Worm (Caenorhabditis elegans): ENCODE results near the gene F40H6.5.

ce11 chrIII:6002024-6002423 is 53.6 kb downstream of the F40H6.5 start:
- no peak for TF ChIP-seq F13C5.2 (tag; optimal IDR thresholded peaks at IDR 0.05)
- no peak for TF ChIP-seq ama-1 (optimal IDR thresholded peaks at IDR 0.05)
- TF ChIP-seq aly-1 (tag; optimal IDR thresholded peaks at IDR 0.05) = no peak
- no peak for TF ChIP-seq hnd-1 (tag; optimal IDR thresholded peaks at IDR 0.05)
- no peak for TF ChIP-seq sea-1 (GFP tag; conservative IDR thresholded peaks at IDR 0.05)
- TF ChIP-seq pes-1 (GFP tag; IDR thresholded peaks at IDR 0.05) = no peak
- no peak for TF ChIP-seq ceh-13 (GFP tag; optimal IDR thresholded peaks at IDR 0.05)
- TF ChIP-seq B0310.2 (tag; optimal IDR thresholded peaks at IDR 0.05) = no peak
- no peak for TF ChIP-seq hmbx-1 (tag; optimal IDR thresholded peaks at IDR 0.05)
- no peak for TF ChIP-seq tbx-37 (GFP tag; conservative IDR thresholded peaks at IDR 0.05)
- TF ChIP-seq tra-4 (tag; optimal IDR thresholded peaks at IDR 0.05) = no peak

Data from whole organism, early embryonic.